Fruit fly (Drosophila melanogaster) whole organism, wandering third instar larva: ENCODE measurements around the gene CG5646.

Source experiments
- CrebA ChIP-seq: fragments of 200-800 bp; sonication (Bioruptor generic); optimal IDR thresholded peaks from 2 replicates; lab custom pipeline; 2016; ENCODE audit warnings: missing biosample characterization, mild to moderate bottlenecking, missing genetic modification characterization, borderline replicate concordance
- Dfd ChIP-seq: fragments of >200 bp; optimal IDR thresholded peaks from 2 replicates; lab custom pipeline; 2017; ENCODE audit warnings: missing biosample characterization, missing genetic modification characterization
- GATAd ChIP-seq: sonication (Bioruptor generic); optimal IDR thresholded peaks from 2 replicates; lab custom pipeline; 2016; ENCODE audit warnings: missing biosample characterization, missing genetic modification characterization
- Mio ChIP-seq: sonication (Bioruptor generic); optimal IDR thresholded peaks from 2 replicates; lab custom pipeline; 2016; ENCODE audit warnings: missing biosample characterization, missing genetic modification characterization
- OdsH ChIP-seq: fragments of 200-800 bp; sonication (Bioruptor generic); optimal IDR thresholded peaks from 2 replicates; lab custom pipeline; 2016; ENCODE audit warnings: missing biosample characterization, mild to moderate bottlenecking, missing genetic modification characterization
- br ChIP-seq: fragments of 200-800 bp; sonication (Bioruptor generic); optimal IDR thresholded peaks from 2 replicates; lab custom pipeline; 2016; ENCODE audit warnings: missing biosample characterization, missing genetic modification characterization
- brk ChIP-seq: fragments of 200-800 bp; sonication (Bioruptor generic); optimal IDR thresholded peaks from 2 replicates; lab custom pipeline; 2016; ENCODE audit warnings: missing biosample characterization, mild to moderate bottlenecking, missing genetic modification characterization
- ey ChIP-seq: fragments of 200-800 bp; sonication (Bioruptor generic); optimal IDR thresholded peaks from 2 replicates; lab custom pipeline; 2016; ENCODE audit warnings: missing biosample characterization, missing genetic modification characterization
- pan ChIP-seq: fragments of >200 bp; optimal IDR thresholded peaks from 2 replicates; lab custom pipeline; 2017
- usp ChIP-seq: fragments of >200 bp; optimal IDR thresholded peaks from 2 replicates; lab custom pipeline; 2017; ENCODE audit warnings: missing biosample characterization, missing genetic modification characterization
- woc ChIP-seq: sonication (Bioruptor generic); optimal IDR thresholded peaks from 2 replicates; lab custom pipeline; 2016; ENCODE audit warnings: missing biosample characterization, mild to moderate bottlenecking, missing genetic modification characterization

DNA sequence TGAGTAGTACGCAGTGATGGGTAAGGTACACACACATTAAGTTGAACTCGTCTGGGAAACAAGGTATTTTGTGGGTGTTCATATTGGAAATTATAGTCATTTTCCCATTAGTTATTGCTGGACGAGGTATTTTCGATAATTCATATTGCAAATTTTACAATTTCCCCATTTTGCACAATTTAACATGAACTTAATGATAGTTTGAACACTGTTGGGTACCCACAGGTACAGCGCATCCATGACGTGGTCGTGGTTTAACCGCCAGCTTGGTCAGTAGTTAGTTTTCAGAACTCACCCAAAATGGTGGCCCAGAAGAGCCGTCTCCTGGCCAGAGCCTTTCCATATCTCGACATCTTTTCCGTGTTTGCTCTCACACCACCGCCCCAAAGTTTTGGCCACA, 18.9 kb downstream of the CG5646 start, which contains the start of gene Gr98b:
- TF ChIP-seq ey (GFP tag; lab: Kevin White, UChicago) (no peak), pan (lab: Kevin White, UChicago) (no peak), brk (GFP tag; lab: Kevin White, UChicago) (no peak), usp (GFP tag; lab: Kevin White, UChicago) (no peak), OdsH (no peak), Mio (GFP tag; lab: Kevin White, UChicago) (no peak), CrebA (GFP tag; lab: Kevin White, UChicago) (no peak), woc (no peak), Dfd (no peak), br (GFP tag; lab: Kevin White, UChicago) (no peak), GATAd (GFP tag; lab: Kevin White, UChicago) (no peak)
